Fruit fly (Drosophila melanogaster) whole organism, embryonic: Measurements from ENCODE around the gene Gyc89Da.

Experiments used
- Atf6 ChIP-seq: fragments of 200-800 bp; sonication (Bioruptor generic); IDR thresholded peaks from 2 replicates; pipeline ENCODE4 v1.3.6; 2022; ENCODE audit warnings: missing biosample characterization, missing genetic modification characterization
- CG10565 ChIP-seq: fragments of 200-800 bp; sonication (Bioruptor generic); optimal IDR thresholded peaks from 3 replicates; lab custom pipeline; 2016; ENCODE audit warnings: missing biosample characterization, mild to moderate bottlenecking, missing genetic modification characterization
- CG11723 ChIP-seq: fragments of 200-800 bp; sonication (Bioruptor generic); optimal IDR thresholded peaks from 2 replicates; lab custom pipeline; 2017; ENCODE audit warnings: missing biosample characterization, mild to moderate bottlenecking, missing genetic modification characterization
- CG15514 ChIP-seq: fragments of 200-800 bp; sonication (Bioruptor generic); optimal IDR thresholded peaks from 3 replicates; lab custom pipeline; 2017; ENCODE audit warnings: missing biosample characterization, missing genetic modification characterization, mild to moderate bottlenecking, moderate library complexity, missing genetic modification reagents
- CG15696 ChIP-seq: fragments of 200-800 bp; sonication (Bioruptor generic); optimal IDR thresholded peaks from 2 replicates; lab custom pipeline; 2019; ENCODE audit warnings: missing biosample characterization, mild to moderate bottlenecking, missing genetic modification characterization, moderate library complexity
- CG1602 ChIP-seq: fragments of 200-800 bp; sonication (Bioruptor generic); optimal IDR thresholded peaks from 3 replicates; lab custom pipeline; 2016; ENCODE audit warnings: missing biosample characterization, missing genetic modification characterization
- CG18476 ChIP-seq: fragments of 200-800 bp; sonication (Bioruptor generic); optimal IDR thresholded peaks from 2 replicates; lab custom pipeline; 2016; ENCODE audit warnings: missing biosample characterization, mild to moderate bottlenecking, missing genetic modification characterization
- CG31441 ChIP-seq: fragments of 200-800 bp; sonication (Bioruptor generic); IDR thresholded peaks from 2 replicates; pipeline ENCODE4 v1.3.6; 2022; ENCODE audit warnings: missing biosample characterization, missing genetic modification characterization
- CG3163 ChIP-seq: fragments of 200-800 bp; sonication (Bioruptor generic); optimal IDR thresholded peaks from 3 replicates; lab custom pipeline; 2016; ENCODE audit warnings: missing biosample characterization, missing genetic modification characterization
- CG33213 ChIP-seq: fragments of 200-800 bp; sonication (Bioruptor generic); optimal IDR thresholded peaks from 3 replicates; lab custom pipeline; 2016; ENCODE audit warnings: missing biosample characterization, missing genetic modification characterization
- CG42726 ChIP-seq: fragments of 200-800 bp; sonication (Bioruptor generic); IDR thresholded peaks from 2 replicates; pipeline ENCODE4 v1.3.6; 2022; ENCODE audit warnings: missing biosample characterization, missing genetic modification characterization; ENCODE audit not compliant: partially characterized antibody
- CG4820 ChIP-seq: fragments of 200-800 bp; sonication (Bioruptor generic); optimal IDR thresholded peaks from 3 replicates; lab custom pipeline; 2016; ENCODE audit warnings: missing biosample characterization, missing genetic modification characterization
- CG7928 ChIP-seq: fragments of 200-800 bp; sonication (Bioruptor generic); optimal IDR thresholded peaks from 2 replicates; lab custom pipeline; 2017; ENCODE audit warnings: missing biosample characterization, mild to moderate bottlenecking, missing genetic modification characterization
- CG7963 ChIP-seq: fragments of 200-800 bp; sonication (Bioruptor generic); IDR thresholded peaks from 3 replicates; pipeline ENCODE4 v1.3.6; 2022; ENCODE audit warnings: missing biosample characterization, missing genetic modification characterization; ENCODE audit not compliant: partially characterized antibody
- CG8924 ChIP-seq: fragments of 200-800 bp; optimal IDR thresholded peaks from 3 replicates; lab custom pipeline; 2019; ENCODE audit warnings: missing biosample characterization, mild to moderate bottlenecking, missing genetic modification characterization, moderate library complexity
- CTCF ChIP-seq: fragments of 200-800 bp; sonication (Bioruptor generic); optimal IDR thresholded peaks from 2 replicates; lab custom pipeline; 2017; ENCODE audit warnings: missing biosample characterization, mild to moderate bottlenecking, missing genetic modification characterization, moderate library complexity
- CkIIα-i1 ChIP-seq: fragments of 200-800 bp; sonication (Bioruptor generic); IDR thresholded peaks from 2 replicates; pipeline ENCODE4 v1.3.6; 2022; ENCODE audit warnings: missing biosample characterization, missing genetic modification characterization
- CoRest ChIP-seq: fragments of 200-800 bp; sonication (Bioruptor generic); optimal IDR thresholded peaks from 3 replicates; lab custom pipeline; 2018; ENCODE audit warnings: missing biosample characterization, mild to moderate bottlenecking, missing genetic modification characterization, moderate library complexity
- D ChIP-seq, 2 experiments: fragments of 200-800 bp in 1 of 2; fragments of >200 bp in 1 of 2; sonication (Bioruptor generic) in 1 of 2; optimal IDR thresholded peaks; 2 replicates in 1 of 2; 3 replicates in 1 of 2; lab custom pipeline; 2017; ENCODE audit warnings: mild to moderate bottlenecking in 1 of 2, missing biosample characterization in 1 of 2, missing genetic modification characterization in 1 of 2, missing genetic modification reagents in 1 of 2
- Dbx ChIP-seq: fragments of 200-800 bp; sonication (Bioruptor generic); IDR thresholded peaks from 3 replicates; pipeline ENCODE4 v1.3.6; 2022; ENCODE audit warnings: missing biosample characterization, missing genetic modification characterization
- Deaf1 ChIP-seq: fragments of 200-800 bp; optimal IDR thresholded peaks from 3 replicates; lab custom pipeline; 2019; ENCODE audit warnings: missing biosample characterization, mild to moderate bottlenecking, missing genetic modification characterization, moderate library complexity
- Dll ChIP-seq: fragments of 200-800 bp; sonication (Bioruptor generic); IDR thresholded peaks from 4 replicates; pipeline ENCODE4 v1.3.6; 2022; ENCODE audit warnings: missing biosample characterization, missing genetic modification characterization; ENCODE audit not compliant: partially characterized antibody
- Drgx ChIP-seq: fragments of 200-800 bp; sonication (Bioruptor generic); IDR thresholded peaks from 2 replicates; pipeline ENCODE4 v1.3.6; 2022; ENCODE audit warnings: missing biosample characterization, missing genetic modification characterization
- Eip74EF ChIP-seq, 2 experiments: fragments of 200-800 bp in 1 of 2; fragments of >200 bp in 1 of 2; sonication (Bioruptor generic) in 1 of 2; optimal IDR thresholded peaks; 2 replicates each; lab custom pipeline; 2017 to 2019; ENCODE audit warnings: missing biosample characterization in 2 of 2, missing genetic modification characterization in 2 of 2, mild to moderate bottlenecking in 1 of 2, moderate library complexity in 1 of 2
- HLH4C ChIP-seq: fragments of 200-800 bp; sonication (Bioruptor generic); IDR thresholded peaks from 3 replicates; pipeline ENCODE4 v1.3.6; 2022; ENCODE audit warnings: missing biosample characterization, missing genetic modification characterization; ENCODE audit not compliant: partially characterized antibody
- Hey ChIP-seq: fragments of 200-800 bp; sonication (Bioruptor generic); optimal IDR thresholded peaks from 3 replicates; lab custom pipeline; 2018; ENCODE audit warnings: missing biosample characterization, mild to moderate bottlenecking, missing genetic modification characterization
- Lhr ChIP-seq: fragments of 200-800 bp; sonication (Bioruptor generic); optimal IDR thresholded peaks from 3 replicates; lab custom pipeline; 2017; ENCODE audit warnings: mild to moderate bottlenecking, missing biosample characterization, missing genetic modification reagents, missing genetic modification characterization
- Max ChIP-seq: fragments of 200-800 bp; sonication (Bioruptor generic); optimal IDR thresholded peaks from 2 replicates; lab custom pipeline; 2016; ENCODE audit warnings: missing biosample characterization, mild to moderate bottlenecking, missing genetic modification characterization
- NK7.1 ChIP-seq: fragments of 200-800 bp; sonication (Bioruptor generic); optimal IDR thresholded peaks from 3 replicates; lab custom pipeline; 2016; ENCODE audit warnings: missing biosample characterization, missing genetic modification characterization
- Neu2 ChIP-seq: fragments of 200-800 bp; sonication (Bioruptor generic); optimal IDR thresholded peaks from 3 replicates; lab custom pipeline; 2016; ENCODE audit warnings: missing biosample characterization, missing genetic modification characterization, borderline replicate concordance
- Nf-YC ChIP-seq: fragments of 200-800 bp; optimal IDR thresholded peaks from 3 replicates; lab custom pipeline; 2019; ENCODE audit warnings: missing biosample characterization, mild to moderate bottlenecking, missing genetic modification characterization, moderate library complexity
- Tbp ChIP-seq: fragments of >200 bp; optimal IDR thresholded peaks from 2 replicates; lab custom pipeline; 2018; ENCODE audit warnings: missing biosample characterization, missing genetic modification characterization
- Trl ChIP-seq, 3 experiments: fragments of >200 bp in 2 of 3; fragments of 200-800 bp in 1 of 3; sonication (Bioruptor generic) in 1 of 3; optimal IDR thresholded peaks; 2 replicates in 1 of 3; 3 replicates in 2 of 3; lab custom pipeline; 2016 to 2017; ENCODE audit warnings: missing biosample characterization in 1 of 3, missing genetic modification characterization in 1 of 3
- ash1 ChIP-seq: fragments of 200-800 bp; sonication (Bioruptor generic); optimal IDR thresholded peaks from 2 replicates; lab custom pipeline; 2018; ENCODE audit warnings: missing biosample characterization, mild to moderate bottlenecking, missing genetic modification characterization
- bcd ChIP-seq: fragments of 200-800 bp; sonication (Bioruptor generic); optimal IDR thresholded peaks from 2 replicates; lab custom pipeline; 2017; ENCODE audit warnings: missing biosample characterization, mild to moderate bottlenecking, missing genetic modification characterization
- bsh ChIP-seq, 2 experiments: fragments of 200-800 bp; sonication (Bioruptor generic); optimal IDR thresholded peaks; 2 replicates each; lab custom pipeline; 2017 to 2018; ENCODE audit warnings: mild to moderate bottlenecking in 2 of 2, missing biosample characterization in 2 of 2, missing genetic modification characterization in 2 of 2, moderate library complexity in 1 of 2
- corto ChIP-seq: fragments of 200-800 bp; sonication (Bioruptor generic); optimal IDR thresholded peaks from 2 replicates; lab custom pipeline; 2016; ENCODE audit warnings: missing biosample characterization, mild to moderate bottlenecking, missing genetic modification characterization, moderate library complexity
- fd102C ChIP-seq: fragments of 200-800 bp; sonication (Bioruptor generic); optimal IDR thresholded peaks from 2 replicates; lab custom pipeline; 2018; ENCODE audit warnings: missing biosample characterization, mild to moderate bottlenecking, missing genetic modification characterization, moderate library complexity
- gem ChIP-seq: fragments of 200-800 bp; sonication (Bioruptor generic); optimal IDR thresholded peaks from 2 replicates; lab custom pipeline; 2019; ENCODE audit warnings: missing biosample characterization, mild to moderate bottlenecking, missing genetic modification characterization, moderate library complexity
- kay ChIP-seq: fragments of 200-800 bp; sonication (Bioruptor generic); optimal IDR thresholded peaks from 2 replicates; lab custom pipeline; 2016; ENCODE audit warnings: missing biosample characterization, missing genetic modification characterization
- knrl ChIP-seq: fragments of 200-800 bp; sonication (Bioruptor generic); IDR thresholded peaks from 3 replicates; pipeline ENCODE4 v1.3.6; 2022; ENCODE audit warnings: missing biosample characterization, missing genetic modification characterization; ENCODE audit not compliant: partially characterized antibody
- odd ChIP-seq: fragments of 200-800 bp; sonication (Bioruptor generic); optimal IDR thresholded peaks from 2 replicates; lab custom pipeline; 2017; ENCODE audit warnings: missing biosample characterization, mild to moderate bottlenecking, missing genetic modification characterization
- org-1 ChIP-seq: fragments of 200-800 bp; sonication (Bioruptor generic); optimal IDR thresholded peaks from 2 replicates; lab custom pipeline; 2017; ENCODE audit warnings: missing biosample characterization, missing genetic modification characterization
- p53 ChIP-seq: fragments of 200-800 bp; sonication (Bioruptor generic); optimal IDR thresholded peaks from 2 replicates; lab custom pipeline; 2016; ENCODE audit warnings: missing biosample characterization, missing genetic modification characterization
- pho ChIP-seq: fragments of 200-800 bp; sonication (Bioruptor generic); optimal IDR thresholded peaks from 2 replicates; lab custom pipeline; 2016; ENCODE audit warnings: missing biosample characterization, missing genetic modification characterization
- slp2 ChIP-seq: fragments of 200-800 bp; sonication (Bioruptor generic); optimal IDR thresholded peaks from 2 replicates; lab custom pipeline; 2016; ENCODE audit warnings: missing biosample characterization, missing genetic modification characterization
- so ChIP-seq: fragments of 200-800 bp; sonication (Bioruptor generic); IDR thresholded peaks from 3 replicates; pipeline ENCODE4 v1.3.6; 2022; ENCODE audit warnings: missing biosample characterization, missing genetic modification characterization
- stwl ChIP-seq: fragments of 200-800 bp; sonication (Bioruptor generic); optimal IDR thresholded peaks from 3 replicates; lab custom pipeline; 2018; ENCODE audit warnings: missing biosample characterization, mild to moderate bottlenecking, missing genetic modification characterization, moderate library complexity

The Gyc89Da gene

dm6 chr3R:16469501-16470263, 2.7 kb upstream of the Gyc89Da start, which contains the start of the genes CG42232 and CSN5 (continued):
- no peak for TF ChIP-seq CG11723 (GFP tag; lab: Kevin White, UChicago)
- peak; percentile 10 for TF ChIP-seq kay
- no peak for TF ChIP-seq CG33213 (GFP tag; lab: Kevin White, UChicago)
- TF ChIP-seq bcd (GFP tag; lab: Kevin White, UChicago), result no peak
- no peak for TF ChIP-seq bsh (GFP tag; optimal IDR thresholded peaks at IDR 0.05; lab: Kevin White, UChicago)
- no peak for TF ChIP-seq Trl (optimal IDR thresholded peaks at IDR 0.05; lab: Kevin White, UChicago)
- TF ChIP-seq Trl (GFP tag; optimal IDR thresholded peaks at IDR 0.05; lab: Kevin White, UChicago), result peak; percentile 40
- no peak for TF ChIP-seq Eip74EF (GFP tag; optimal IDR thresholded peaks at IDR 0.05; lab: Kevin White, UChicago)
- no peak for TF ChIP-seq knrl (GFP tag; lab: Robert Waterston, UW)
- peak; percentile 59 for TF ChIP-seq CG15514 (GFP tag; lab: Kevin White, UChicago)
- TF ChIP-seq Dll, result peak; percentile 74
- TF ChIP-seq CTCF (GFP tag; lab: Kevin White, UChicago), result no peak
- no peak for TF ChIP-seq D (optimal IDR thresholded peaks at IDR 0.05; lab: Kevin White, UChicago)
- TF ChIP-seq D (GFP tag; optimal IDR thresholded peaks at IDR 0.05; lab: Kevin White, UChicago), result no peak
- TF ChIP-seq pho, result peak; percentile 55
- TF ChIP-seq CG15696, result peak; percentile 60
- peak; percentile 47; the same call in 1 of the 3 replicates for TF ChIP-seq Dbx (GFP tag; lab: Robert Waterston, UW)
- TF ChIP-seq CG31441, result no peak
- no peak for TF ChIP-seq Drgx (GFP tag; lab: Robert Waterston, UW)
- TF ChIP-seq gem, result peak; percentile 81
- TF ChIP-seq CG3163 (GFP tag; lab: Kevin White, UChicago), result no peak
- peak; percentile 79 for TF ChIP-seq CoRest
- no peak for TF ChIP-seq CG18476 (GFP tag; lab: Kevin White, UChicago)
- peak; percentile 38; the same call in 1 of the 2 replicates for TF ChIP-seq Atf6
- no peak for TF ChIP-seq slp2 (GFP tag; lab: Kevin White, UChicago)
- no peak for TF ChIP-seq CG10565 (GFP tag; lab: Kevin White, UChicago)
- TF ChIP-seq odd (GFP tag; lab: Kevin White, UChicago), result no peak
- no peak for TF ChIP-seq CG7928 (GFP tag; lab: Kevin White, UChicago)
- TF ChIP-seq Deaf1 (tag; lab: Kevin White, UChicago), result no peak
- no peak for TF ChIP-seq Lhr
- TF ChIP-seq so (GFP tag; lab: Robert Waterston, UW), result no peak
- TF ChIP-seq corto (GFP tag; lab: Kevin White, UChicago), result no peak
- no peak for TF ChIP-seq org-1 (GFP tag; lab: Kevin White, UChicago)
- TF ChIP-seq HLH4C (GFP tag; lab: Robert Waterston, UW), result 0 out of 3 replicates have a peak, but pooled peaks have one; percentile 43
- TF ChIP-seq Hey (tag; lab: Kevin White, UChicago), result no peak
- no peak for TF ChIP-seq CG7963 (GFP tag; lab: Robert Waterston, UW)
- TF ChIP-seq Neu2 (GFP tag; lab: Kevin White, UChicago), result no peak
- TF ChIP-seq p53 (GFP tag; lab: Kevin White, UChicago), result peak; percentile 49
- no peak for TF ChIP-seq Max (GFP tag; lab: Kevin White, UChicago)
- TF ChIP-seq CG4820, result peak; percentile 54
- TF ChIP-seq CG42726 (GFP tag; lab: Robert Waterston, UW), result no peak
- TF ChIP-seq CkIIα-i1 (GFP tag; lab: Robert Waterston, UW), result no peak
- TF ChIP-seq ash1 (GFP tag; lab: Kevin White, UChicago), result no peak
- peak; percentile 68 for TF ChIP-seq stwl
- peak; percentile 67 for TF ChIP-seq CG8924 (tag; lab: Kevin White, UChicago)
- peak; percentile 67 for TF ChIP-seq CG1602 (GFP tag; lab: Kevin White, UChicago)
- no peak for TF ChIP-seq NK7.1 (GFP tag; lab: Kevin White, UChicago)
- TF ChIP-seq Nf-YC (tag; lab: Kevin White, UChicago), result no peak
- no peak for TF ChIP-seq Tbp (GFP tag; lab: Kevin White, UChicago)
- TF ChIP-seq fd102C (GFP tag; lab: Kevin White, UChicago), result no peak
